Worm (Caenorhabditis elegans) whole organism, dauer: ENCODE results near the gene clec-208.
"Not testable (repeated sequence)": the region's sequence is repeated elsewhere in the genome, so short reads cannot be mapped to it uniquely, and the experiment has no call there.

ENCODE experiments used
- unc-62 ChIP-seq: sonication (generic microtip); optimal IDR thresholded peaks from 2 replicates; lab custom pipeline; 2017; ENCODE audit warnings: missing biosample characterization, missing genetic modification reagents, missing genetic modification characterization

The clec-208 gene

ce11 chrV:2085745-2086267 lies 11.9 kb upstream of the clec-208 start, which contains the start of gene F36F12.3:
F36F12.3 (plus strand) TSS chrV:2085795.
- TF ChIP-seq unc-62 (GFP tag; lab: Kevin White, UChicago), result not testable (repeated sequence)

DNA sequence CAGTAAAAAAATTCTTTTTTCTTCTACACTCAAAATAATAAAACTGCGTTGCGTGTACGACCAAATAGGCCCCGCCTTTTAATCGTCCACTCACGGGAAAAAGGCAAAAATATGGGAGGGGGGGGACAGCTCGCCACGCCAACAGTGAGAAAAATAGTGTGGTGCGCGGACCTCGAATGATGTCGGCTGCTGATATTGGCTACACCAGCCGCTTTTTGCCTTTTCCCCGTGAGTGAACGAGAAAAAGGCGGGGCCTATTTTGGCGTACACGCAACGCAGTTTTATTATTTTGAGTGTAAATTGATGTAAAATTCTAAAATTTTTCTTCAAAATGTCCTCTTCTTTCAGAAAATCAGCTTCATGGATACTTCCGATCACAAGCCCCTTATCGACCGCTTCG lies 7.4 kb upstream of the clec-208 start, which contains the start of gene ztf-28:
ztf-28 (plus strand) TSS at position 349 of the 400 bp plus-strand sequence.
- not testable (repeated sequence) for TF ChIP-seq unc-62 (GFP tag; lab: Kevin White, UChicago)

- TF ChIP-seq unc-62 (GFP tag; lab: Kevin White, UChicago), result no peak
These were observed 2.5 kb upstream of the clec-208 start, which contains the start of gene F36F12.2 for ce11 chrV:2095204-2095603. F36F12.2 (minus strand) TSS chrV:2095304.

DNA sequence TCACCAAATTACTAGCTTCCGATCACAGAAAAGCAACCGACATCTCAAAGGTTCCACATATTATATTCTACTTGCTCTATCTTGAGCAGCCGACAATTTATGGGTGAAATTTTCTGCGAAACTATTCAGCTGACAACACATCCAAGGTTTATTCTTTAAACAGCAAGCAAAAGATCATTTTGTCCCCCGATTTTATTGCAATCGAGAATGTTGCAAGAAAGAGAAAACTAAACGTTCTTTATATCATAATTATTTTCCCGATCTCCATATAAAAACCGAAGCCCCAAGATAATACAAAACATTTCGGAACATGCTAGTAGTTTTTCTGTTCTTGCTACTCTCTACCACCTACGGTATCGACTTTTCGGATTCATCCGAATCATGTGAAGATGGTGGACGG lies 2.0 kb upstream of the clec-208 start, which contains the start of gene clec-207:
clec-207 (plus strand) TSS at position 301 of the 400 bp plus-strand sequence.
- TF ChIP-seq unc-62 (GFP tag; lab: Kevin White, UChicago), result no peak

DNA sequence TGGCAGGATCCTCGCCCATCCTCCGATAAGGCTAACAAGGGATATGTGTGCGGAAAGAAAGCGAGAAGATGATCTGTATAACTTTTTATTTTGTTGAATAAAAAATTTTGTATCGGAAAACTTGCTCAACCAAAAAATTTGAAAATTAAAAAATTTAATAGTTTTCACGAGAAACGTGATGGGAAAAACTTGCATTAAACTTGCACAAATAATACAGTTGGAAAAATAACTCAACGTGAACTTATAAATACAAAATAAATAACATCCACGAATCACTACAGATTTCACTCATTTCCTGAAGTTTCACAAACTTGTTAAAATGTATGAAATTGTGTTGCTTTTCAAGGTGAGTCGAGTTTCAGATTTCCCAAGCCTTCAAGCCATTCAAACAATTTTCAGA lies 1.3 kb downstream of the clec-208 start, which contains the start of gene F36F12.7:
F36F12.7 (plus strand) TSS at position 301 of the 400 bp plus-strand sequence.
- TF ChIP-seq unc-62 (GFP tag; lab: Kevin White, UChicago), result no peak

DNA sequence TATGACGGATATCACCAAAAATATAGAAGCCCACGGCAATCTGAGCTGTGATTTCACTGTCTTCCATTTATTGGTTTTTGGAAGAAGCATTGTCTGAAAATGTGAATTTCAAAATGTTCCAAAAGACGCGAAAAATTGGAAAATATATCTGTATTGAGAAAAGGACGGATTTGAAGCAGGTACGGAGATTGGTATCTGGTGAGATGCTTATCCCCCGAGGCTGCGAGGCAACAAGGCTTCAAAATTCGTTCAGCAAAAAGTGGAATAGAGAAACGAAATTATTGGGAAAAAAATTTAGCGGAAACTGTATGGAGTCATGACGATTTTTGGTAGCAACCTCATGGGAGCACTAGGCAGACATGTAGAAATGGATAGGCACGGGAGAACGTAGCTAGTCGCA lies 5.4 kb downstream of the clec-208 start, which contains the start of gene F36F12.1:
F36F12.1 (minus strand) TSS at position 101 of the 400 bp plus-strand sequence.
- TF ChIP-seq unc-62 (GFP tag; lab: Kevin White, UChicago), result no peak

DNA sequence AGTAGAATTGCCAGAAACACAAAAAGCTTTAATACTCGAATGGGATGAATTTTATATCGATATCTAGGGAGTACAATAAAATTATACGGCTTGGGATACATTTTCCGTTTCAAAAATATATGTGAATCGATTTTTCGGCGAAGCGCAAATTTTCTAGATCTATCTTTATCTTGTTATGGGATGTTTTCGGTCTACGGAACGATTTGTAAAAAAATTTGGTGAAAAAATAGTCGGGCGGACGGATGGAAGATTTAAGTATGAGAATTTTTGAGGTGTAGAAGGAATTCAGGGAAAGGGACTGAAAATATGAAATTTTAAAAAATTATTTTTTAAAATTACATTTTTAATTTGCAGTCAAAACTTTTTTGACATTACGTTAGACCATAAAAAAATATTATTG lies 8.2 kb downstream of the clec-208 start, which contains the start of gene F22F7.4:
F22F7.4 (minus strand) TSS at position 101 of the 400 bp plus-strand sequence.
- TF ChIP-seq unc-62 (GFP tag; lab: Kevin White, UChicago), result no peak

ce11 chrV:2109295-2109694 lies 11.5 kb downstream of the clec-208 start, which contains the start of gene ckb-4:
ckb-4 (minus strand) TSS chrV:2109434.
- no peak for TF ChIP-seq unc-62 (GFP tag; lab: Kevin White, UChicago)

DNA sequence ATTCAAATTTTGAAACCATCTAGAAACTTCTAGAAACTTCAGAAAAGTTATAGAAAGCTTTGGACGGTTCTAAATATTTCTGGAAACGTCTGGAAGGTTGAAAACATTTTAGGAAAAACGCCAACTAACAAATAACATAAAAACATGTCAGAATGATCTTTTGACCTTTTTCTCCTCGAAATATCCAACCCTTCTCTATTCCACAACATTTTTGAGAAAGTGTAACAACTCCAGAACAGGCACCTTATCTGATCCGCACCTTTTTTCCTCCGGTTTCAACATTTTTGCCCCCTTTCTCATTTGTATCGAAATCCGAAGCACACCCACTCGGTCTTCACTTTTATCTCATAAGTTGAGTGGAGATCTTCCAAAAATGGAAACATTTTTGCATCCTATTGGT lies 12.6 kb downstream of the clec-208 start, which contains the start of gene F22F7.3:
F22F7.3 (plus strand) TSS at position 301 of the 400 bp plus-strand sequence.
- no peak for TF ChIP-seq unc-62 (GFP tag; lab: Kevin White, UChicago)

DNA sequence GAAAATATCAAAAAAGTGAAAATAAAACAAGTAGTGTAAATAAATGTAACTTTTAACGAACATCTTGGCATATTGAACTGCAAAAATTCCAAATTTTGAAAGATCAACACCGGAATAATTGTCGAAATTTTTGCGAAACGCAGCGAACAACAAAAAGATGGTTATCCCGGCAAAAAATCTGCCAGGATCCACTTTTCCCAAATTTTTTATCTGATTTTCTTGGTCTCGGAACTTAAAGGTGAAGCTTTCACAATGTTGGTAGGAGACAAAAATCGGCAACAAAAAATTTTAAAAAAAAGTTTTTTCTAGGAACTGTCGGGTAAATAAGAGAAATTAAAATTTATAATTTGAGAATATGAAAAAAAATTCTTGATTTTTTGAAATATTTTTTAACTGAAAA lies 20.8 kb downstream of the clec-208 start, which contains the start of gene bgnt-1.2:
bgnt-1.2 (minus strand) TSS at position 101 of the 400 bp plus-strand sequence.
- TF ChIP-seq unc-62 (GFP tag; lab: Kevin White, UChicago), result no peak

- TF ChIP-seq unc-62 (GFP tag; lab: Kevin White, UChicago), result no peak
These were observed 21.8 kb downstream of the clec-208 start, which contains the start of gene F22F7.11 for ce11 chrV:2119529-2119928. F22F7.11 (plus strand) TSS chrV:2119829.

ce11 chrV:2121910-2122362 lies 24.2 kb downstream of the clec-208 start, which contains the start of gene F22F7.8:
F22F7.8 (minus strand) TSS chrV:2121960.
- no peak for TF ChIP-seq unc-62 (GFP tag; lab: Kevin White, UChicago)

ce11 chrV:2122517-2122916 lies 24.8 kb downstream of the clec-208 start, which contains the start of gene F22F7.2:
F22F7.2 (plus strand) TSS chrV:2122782.
- no peak for TF ChIP-seq unc-62 (GFP tag; lab: Kevin White, UChicago)

ce11 chrV:2123164-2123563 lies 25.4 kb downstream of the clec-208 start:
- TF ChIP-seq unc-62 (GFP tag; lab: Kevin White, UChicago), result no peak

- TF ChIP-seq unc-62 (GFP tag; lab: Kevin White, UChicago), result no peak
These were observed 28.8 kb downstream of the clec-208 start for ce11 chrV:2126554-2126953.

DNA sequence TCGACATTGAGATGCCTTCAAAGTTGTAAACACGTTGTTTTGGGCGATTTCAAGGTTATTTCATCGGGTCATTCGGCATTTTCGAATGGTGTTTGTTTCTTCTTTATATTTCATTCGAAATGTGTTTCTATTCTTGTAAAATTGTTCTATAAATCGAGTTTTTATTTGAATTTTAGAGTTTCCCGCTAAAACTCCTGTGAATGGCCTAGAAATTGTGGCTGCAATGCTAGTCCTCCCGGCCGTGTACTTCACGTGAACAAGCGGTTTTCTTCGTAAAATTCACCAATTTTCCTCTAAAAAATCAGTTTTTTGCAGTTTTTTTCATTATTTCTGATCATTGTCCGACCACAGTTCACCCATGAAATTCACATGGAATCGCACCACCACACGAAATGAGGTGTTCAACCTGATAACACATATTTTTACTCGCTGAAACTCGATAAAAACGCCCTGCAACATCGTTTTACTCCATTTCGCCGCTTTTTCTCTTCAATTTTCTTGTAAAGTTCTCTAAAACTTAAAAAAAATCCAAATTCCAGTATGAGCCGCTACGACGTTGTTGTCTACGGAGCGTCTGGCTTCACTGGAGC lies 29.3 kb downstream of the clec-208 start, which contains the start of gene ldp-1:
ldp-1 (plus strand) TSS at position 540 of the 590 bp plus-strand sequence.
- TF ChIP-seq unc-62 (GFP tag; lab: Kevin White, UChicago), result no peak
